Worm (Caenorhabditis elegans) whole organism, L3 larva: Measurements from ENCODE around the gene polh-1.

Experiments
- ZK546.5 ChIP-seq: sonication (generic microtip); optimal IDR thresholded peaks from 2 replicates; lab custom pipeline; 2017; ENCODE audit warnings: missing biosample characterization, missing genetic modification characterization
- ceh-28 ChIP-seq: fragments of 150-350 bp; optimal IDR thresholded peaks from 2 replicates; lab custom pipeline; 2014; ENCODE audit warnings: missing biosample characterization, missing genetic modification reagents, missing genetic modification characterization
- ceh-82 ChIP-seq: fragments of 150-350 bp; optimal IDR thresholded peaks from 2 replicates; lab custom pipeline; 2014; ENCODE audit warnings: missing biosample characterization, missing genetic modification characterization
- ceh-9 ChIP-seq: sonication (generic microtip); optimal IDR thresholded peaks from 2 replicates; lab custom pipeline; 2018; ENCODE audit warnings: missing biosample characterization, missing genetic modification characterization
- elt-2 ChIP-seq: sonication (generic microtip); optimal IDR thresholded peaks from 2 replicates; lab custom pipeline; 2016; ENCODE audit warnings: missing genetic modification reagents, mild to moderate bottlenecking, missing genetic modification characterization, missing compliant biosample characterization
- fos-1 ChIP-seq: fragments of 150-350 bp; optimal IDR thresholded peaks from 2 replicates; lab custom pipeline; 2014; ENCODE audit warnings: missing biosample characterization, missing genetic modification characterization
- jun-1 ChIP-seq: fragments of 150-350 bp; optimal IDR thresholded peaks from 2 replicates; lab custom pipeline; 2014; ENCODE audit warnings: missing biosample characterization, missing genetic modification reagents, missing genetic modification characterization
- mml-1 ChIP-seq: fragments of 150-350 bp; sonication (generic microtip); optimal IDR thresholded peaks from 3 replicates; lab custom pipeline; 2014; ENCODE audit warnings: missing biosample characterization, missing genetic modification characterization
- nhr-12 ChIP-seq: fragments of 150-350 bp; optimal IDR thresholded peaks from 2 replicates; lab custom pipeline; 2014; ENCODE audit warnings: missing biosample characterization, missing genetic modification characterization
- nhr-237 ChIP-seq: fragments of 150-350 bp; optimal IDR thresholded peaks from 2 replicates; lab custom pipeline; 2014; ENCODE audit warnings: missing biosample characterization, missing genetic modification characterization
- nhr-43 ChIP-seq: sonication (generic microtip); optimal IDR thresholded peaks from 2 replicates; lab custom pipeline; 2016; ENCODE audit warnings: mild to moderate bottlenecking, missing genetic modification characterization, missing compliant biosample characterization; ENCODE audit not compliant: poor library complexity, severe bottlenecking
- pha-4 ChIP-seq: fragments of 150-350 bp; optimal IDR thresholded peaks from 2 replicates; lab custom pipeline; 2014; ENCODE audit warnings: missing biosample characterization, missing genetic modification reagents, missing genetic modification characterization
- snpc-4 ChIP-seq: fragments of 150-350 bp; optimal IDR thresholded peaks from 2 replicates; lab custom pipeline; 2014; ENCODE audit warnings: missing biosample characterization, missing genetic modification characterization
- zag-1 ChIP-seq: fragments of 150-350 bp; optimal IDR thresholded peaks from 2 replicates; lab custom pipeline; 2014; ENCODE audit warnings: missing biosample characterization, missing genetic modification characterization

- TF ChIP-seq nhr-12 (tag; lab: Kevin White, UChicago) (no peak), ceh-28 (tag; lab: Kevin White, UChicago) (no peak), nhr-237 (tag; lab: Kevin White, UChicago) (no peak), elt-2 (tag; lab: Kevin White, UChicago) (no peak), mml-1 (no peak), pha-4 (tag; lab: Kevin White, UChicago) (no peak), nhr-43 (tag; lab: Kevin White, UChicago) (no peak), ceh-82 (tag; lab: Kevin White, UChicago) (no peak), fos-1 (tag; lab: Kevin White, UChicago) (no peak), ceh-9 (tag; lab: Kevin White, UChicago) (no peak), snpc-4 (no peak), ZK546.5 (tag; lab: Kevin White, UChicago) (no peak), jun-1 (tag; lab: Kevin White, UChicago) (no peak), zag-1 (tag; lab: Kevin White, UChicago) (no peak)
Observed at ce11 chrIII:1903966-1904365, 46.1 kb downstream of the polh-1 start.
